Fruit fly (Drosophila melanogaster): ENCODE data around the gene CG4229.

The CG4229 gene

DNA sequence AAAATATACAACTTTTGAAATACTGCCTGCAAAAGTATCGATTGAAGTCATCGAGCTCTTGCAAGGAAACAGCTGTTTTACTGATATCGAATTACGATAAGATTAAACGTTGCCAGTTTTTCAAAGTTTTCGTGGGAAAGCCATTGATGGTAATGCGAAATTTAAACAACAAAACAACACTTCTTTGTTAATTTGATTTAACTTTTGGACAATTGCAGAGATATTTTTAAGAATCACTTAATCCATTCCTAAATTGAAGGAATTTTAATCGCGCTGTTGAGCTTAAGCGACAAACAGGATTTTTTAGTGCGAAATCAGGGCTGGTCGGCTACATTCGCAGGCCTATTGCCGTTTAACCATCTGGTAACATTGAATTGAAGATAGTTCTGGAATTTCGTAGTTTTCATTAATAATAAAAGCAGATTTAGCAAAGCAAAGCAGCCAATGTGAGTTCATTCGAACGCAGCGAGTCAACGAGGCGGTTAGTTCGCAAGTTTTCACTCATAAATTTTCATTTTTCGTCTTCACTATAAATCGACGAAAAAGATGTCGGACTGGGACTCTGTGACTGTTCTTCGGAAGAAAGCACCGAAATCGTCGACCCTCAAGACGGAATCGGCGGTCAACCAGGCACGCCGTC is 17.8 kb downstream of the CG4229 start, which contains the start of gene mbf1 (continued):
- TF ChIP-seq E2f1 (GFP tag; IDR thresholded peaks at IDR 0.05): no peak
- peak; percentile 66 for TF ChIP-seq Scr (GFP tag; IDR thresholded peaks at IDR 0.05; ENCODE audit: partially characterized antibody)
- peak; percentile 32 for TF ChIP-seq CG13894 (tag; optimal IDR thresholded peaks at IDR 0.05)
- TF ChIP-seq pros (GFP tag; optimal IDR thresholded peaks at IDR 0.05): no peak
- TF ChIP-seq org-1 (GFP tag; optimal IDR thresholded peaks at IDR 0.05): no peak
- TF ChIP-seq CG11695 (GFP tag; IDR thresholded peaks at IDR 0.05): no peak
- no peak for TF ChIP-seq slou (GFP tag; optimal IDR thresholded peaks at IDR 0.05)
- TF ChIP-seq Ssrp (tag; optimal IDR thresholded peaks at IDR 0.05): no peak
- no peak for TF ChIP-seq dan (GFP tag; IDR thresholded peaks at IDR 0.05)
- TF ChIP-seq Nf-YB (GFP tag; optimal IDR thresholded peaks at IDR 0.05): no peak
- TF ChIP-seq CG2120 (GFP tag; optimal IDR thresholded peaks at IDR 0.05): peak; percentile 44
- no peak for TF ChIP-seq ftz-f1 (GFP tag; optimal IDR thresholded peaks at IDR 0.05)
- TF ChIP-seq CG14014 (GFP tag; IDR thresholded peaks at IDR 0.05): no peak
- no peak for TF ChIP-seq Dek (tag; optimal IDR thresholded peaks at IDR 0.05)
- peak; percentile 16 for TF ChIP-seq bab2 (GFP tag; optimal IDR thresholded peaks at IDR 0.05)
- TF ChIP-seq ato (GFP tag; IDR thresholded peaks at IDR 0.05; ENCODE audit: partially characterized antibody): no peak
- TF ChIP-seq Bgb (GFP tag; IDR thresholded peaks at IDR 0.05; ENCODE audit: partially characterized antibody): 0 out of 2 replicates have a peak, but pooled peaks have one; percentile 28
- TF ChIP-seq CG6765 (GFP tag; optimal IDR thresholded peaks at IDR 0.05): no peak
- no peak for TF ChIP-seq CG17359 (tag; optimal IDR thresholded peaks at IDR 0.05)
- peak; percentile 2 for TF ChIP-seq CG2202 (tag; optimal IDR thresholded peaks at IDR 0.05)
- TF ChIP-seq CG1602 (GFP tag; optimal IDR thresholded peaks at IDR 0.05): no peak
- no peak for TF ChIP-seq Oli (tag; optimal IDR thresholded peaks at IDR 0.05)
- TF ChIP-seq hb (GFP tag; IDR thresholded peaks at IDR 0.05; ENCODE audit: partially characterized antibody): no peak
- no peak for TF ChIP-seq Nf-YA (GFP tag; IDR thresholded peaks at IDR 0.05)
- peak; percentile 9 for TF ChIP-seq CG4424 (GFP tag; optimal IDR thresholded peaks at IDR 0.05)
- TF ChIP-seq CG9797 (GFP tag; optimal IDR thresholded peaks at IDR 0.05): peak; percentile 87
- TF ChIP-seq ken (GFP tag; IDR thresholded peaks at IDR 0.05): no peak
- TF ChIP-seq CG4404 (GFP tag; IDR thresholded peaks at IDR 0.05): no peak
- TF ChIP-seq Xbp1 (GFP tag; optimal IDR thresholded peaks at IDR 0.05): no peak
- TF ChIP-seq CG7357 (GFP tag; IDR thresholded peaks at IDR 0.05): no peak
- TF ChIP-seq ttk (GFP tag; IDR thresholded peaks at IDR 0.05): no peak
- TF ChIP-seq aop (GFP tag; IDR thresholded peaks at IDR 0.05): no peak
- TF ChIP-seq CG13624 (GFP tag; optimal IDR thresholded peaks at IDR 0.05): peak; percentile 23
- no peak for TF ChIP-seq CG6683 (GFP tag; optimal IDR thresholded peaks at IDR 0.05)
- no peak for TF ChIP-seq CG15011 (GFP tag; optimal IDR thresholded peaks at IDR 0.05)
- no peak for TF ChIP-seq CG11093 (GFP tag; IDR thresholded peaks at IDR 0.05)
- TF ChIP-seq onecut (GFP tag; IDR thresholded peaks at IDR 0.05): no peak
- TF ChIP-seq trh (GFP tag; optimal IDR thresholded peaks at IDR 0.05): no peak
- TF ChIP-seq Rx (GFP tag; IDR thresholded peaks at IDR 0.05): no peak
- peak; percentile 71 for TF ChIP-seq Ets65A (GFP tag)
- TF ChIP-seq gt (GFP tag; IDR thresholded peaks at IDR 0.05): no peak
- TF ChIP-seq CG10431 (GFP tag; optimal IDR thresholded peaks at IDR 0.05): no peak
- TF ChIP-seq gcm2 (GFP tag; optimal IDR thresholded peaks at IDR 0.05): no peak
- peak; percentile 13 for TF ChIP-seq CG17829 (tag; optimal IDR thresholded peaks at IDR 0.05)
- no peak for TF ChIP-seq CG33557 (GFP tag; optimal IDR thresholded peaks at IDR 0.05)
- peak; percentile 15 for TF ChIP-seq BtbVII (GFP tag; optimal IDR thresholded peaks at IDR 0.05)
- TF ChIP-seq da (GFP tag; optimal IDR thresholded peaks at IDR 0.05): no peak
- no peak for TF ChIP-seq ab (GFP tag; optimal IDR thresholded peaks at IDR 0.05)
- peak; percentile 51; the same call in 2 of the 3 replicates for TF ChIP-seq knrl (GFP tag; IDR thresholded peaks at IDR 0.05; ENCODE audit: partially characterized antibody)
- TF ChIP-seq TFAM (GFP tag; optimal IDR thresholded peaks at IDR 0.05): no peak
- TF ChIP-seq CG12071 (GFP tag; optimal IDR thresholded peaks at IDR 0.05): no peak
